Worm (Caenorhabditis elegans): Measurements from ENCODE around the gene F56B3.4.

DNA sequence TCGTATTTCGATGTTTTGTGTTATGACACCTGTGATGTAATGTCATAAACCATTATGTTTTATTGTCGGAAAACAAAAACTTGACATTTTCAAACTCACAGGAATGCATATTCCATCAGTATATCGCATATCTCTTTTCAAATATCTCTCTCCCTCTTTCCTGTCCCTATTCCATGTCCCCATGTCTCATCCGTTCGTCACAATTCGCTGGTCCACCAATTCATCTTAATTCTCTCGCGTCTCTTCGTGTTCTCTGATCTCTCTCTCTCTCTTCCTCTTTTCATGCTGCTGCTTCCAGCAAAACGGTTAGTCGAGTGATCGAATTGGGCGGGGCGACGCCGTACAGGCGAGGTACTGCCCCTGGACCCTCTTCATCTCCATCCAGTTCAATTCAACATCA lies 52.2 kb downstream of the F56B3.4 start:
- TF ChIP-seq pha-4 (tag; optimal IDR thresholded peaks at IDR 0.05) (no peak), snpc-4 (tag; optimal IDR thresholded peaks at IDR 0.05) (no peak), elt-3 (tag; optimal IDR thresholded peaks at IDR 0.05) (no peak), hlh-1 (tag; optimal IDR thresholded peaks at IDR 0.05) (no peak), ztf-11 (tag; optimal IDR thresholded peaks at IDR 0.05) (no peak), nhr-12 (tag; optimal IDR thresholded peaks at IDR 0.05) (no peak)
